Worm (Caenorhabditis elegans) whole organism, late embryonic: ENCODE results near the gene tat-6.

Source experiments
- C38D4.7 ChIP-seq: fragments of 200-800 bp; sonication (Bioruptor generic); optimal IDR thresholded peaks from 2 replicates; lab custom pipeline; 2018; ENCODE audit warnings: mild to moderate bottlenecking, missing genetic modification characterization, moderate library complexity, missing compliant biosample characterization
- F13H6.1 ChIP-seq: sonication (generic microtip); optimal IDR thresholded peaks from 2 replicates; lab custom pipeline; 2016; ENCODE audit warnings: missing genetic modification characterization, missing compliant biosample characterization
- K02D7.2 ChIP-seq: sonication (generic microtip); optimal IDR thresholded peaks from 2 replicates; lab custom pipeline; 2017; ENCODE audit warnings: mild to moderate bottlenecking, missing genetic modification characterization, missing compliant biosample characterization
- K09A11.1 ChIP-seq: sonication (generic microtip); optimal IDR thresholded peaks from 2 replicates; lab custom pipeline; 2017; ENCODE audit warnings: antibody characterized with exemption, mild to moderate bottlenecking, missing genetic modification characterization, missing compliant biosample characterization; ENCODE audit not compliant: insufficient read depth
- Y22D7AL.16 ChIP-seq: sonication (generic microtip); optimal IDR thresholded peaks from 2 replicates; lab custom pipeline; 2016; ENCODE audit warnings: missing genetic modification characterization, missing compliant biosample characterization
- ahr-1 ChIP-seq: sonication (generic microtip); optimal IDR thresholded peaks from 2 replicates; lab custom pipeline; 2016; ENCODE audit warnings: missing genetic modification characterization, missing compliant biosample characterization
- ama-1 ChIP-seq: fragments of 150-350 bp; optimal IDR thresholded peaks from 2 replicates; lab custom pipeline; 2014
- ceh-2 ChIP-seq: sonication (generic microtip); optimal IDR thresholded peaks from 2 replicates; lab custom pipeline; 2016; ENCODE audit warnings: missing genotype, missing genetic modification characterization, missing compliant biosample characterization
- ceh-22 ChIP-seq: sonication (generic microtip); optimal IDR thresholded peaks from 2 replicates; lab custom pipeline; 2017; ENCODE audit warnings: missing biosample characterization, missing genetic modification characterization
- ceh-24 ChIP-seq: sonication (generic microtip); optimal IDR thresholded peaks from 2 replicates; lab custom pipeline; 2016; ENCODE audit warnings: mild to moderate bottlenecking, missing genetic modification characterization, missing compliant biosample characterization
- ceh-30 ChIP-seq: fragments of 150-350 bp; optimal IDR thresholded peaks from 2 replicates; lab custom pipeline; 2014; ENCODE audit warnings: missing biosample characterization, missing genetic modification characterization
- ceh-31 ChIP-seq: sonication (generic microtip); optimal IDR thresholded peaks from 2 replicates; lab custom pipeline; 2016; ENCODE audit warnings: missing genetic modification characterization, missing compliant biosample characterization
- ceh-34 ChIP-seq: sonication (generic microtip); optimal IDR thresholded peaks from 2 replicates; lab custom pipeline; 2016; ENCODE audit warnings: mild to moderate bottlenecking, missing genetic modification characterization, missing compliant biosample characterization
- ceh-45 ChIP-seq: fragments of 200-800 bp; sonication (Bioruptor generic); IDR thresholded peaks from 2 replicates; pipeline ENCODE4 v1.3.6; 2022; ENCODE audit warnings: missing genetic modification reagents, missing genetic modification characterization, missing compliant biosample characterization
- ceh-9 ChIP-seq: sonication (generic microtip); optimal IDR thresholded peaks from 2 replicates; lab custom pipeline; 2016; ENCODE audit warnings: mild to moderate bottlenecking, missing genetic modification characterization, inconsistent platforms, missing compliant biosample characterization
- dmd-4 ChIP-seq: sonication (generic microtip); optimal IDR thresholded peaks from 2 replicates; lab custom pipeline; 2016; ENCODE audit warnings: borderline replicate concordance, missing genetic modification characterization, missing compliant biosample characterization
- dve-1 ChIP-seq: sonication (generic microtip); optimal IDR thresholded peaks from 2 replicates; lab custom pipeline; 2017; ENCODE audit warnings: antibody characterized with exemption, mild to moderate bottlenecking, missing genetic modification characterization, missing compliant biosample characterization
- ets-4 ChIP-seq: sonication (generic microtip); optimal IDR thresholded peaks from 2 replicates; lab custom pipeline; 2016; ENCODE audit warnings: missing genetic modification characterization, missing compliant biosample characterization
- eyg-1 ChIP-seq: sonication (generic microtip); optimal IDR thresholded peaks from 2 replicates; lab custom pipeline; 2016; ENCODE audit warnings: missing genotype, missing genetic modification characterization, missing compliant biosample characterization
- fax-1 ChIP-seq: sonication (generic microtip); optimal IDR thresholded peaks from 2 replicates; lab custom pipeline; 2016; ENCODE audit warnings: missing genotype, missing genetic modification characterization, missing compliant biosample characterization
- hlh-13 ChIP-seq: fragments of 200-800 bp; sonication (Bioruptor generic); optimal IDR thresholded peaks from 2 replicates; lab custom pipeline; 2018; ENCODE audit warnings: mild to moderate bottlenecking, missing genetic modification characterization, missing compliant biosample characterization
- hlh-15 ChIP-seq: sonication (generic microtip); optimal IDR thresholded peaks from 2 replicates; lab custom pipeline; 2016; ENCODE audit warnings: missing genetic modification characterization, missing compliant biosample characterization
- hlh-30 ChIP-seq: sonication (generic microtip); optimal IDR thresholded peaks from 2 replicates; lab custom pipeline; 2017; ENCODE audit warnings: antibody characterized with exemption, missing genetic modification characterization, missing compliant biosample characterization; ENCODE audit not compliant: insufficient read depth
- hlh-6 ChIP-seq: sonication (generic microtip); optimal IDR thresholded peaks from 2 replicates; lab custom pipeline; 2016; ENCODE audit warnings: missing genotype, missing genetic modification characterization, missing compliant biosample characterization
- hlh-8 ChIP-seq: sonication (generic microtip); optimal IDR thresholded peaks from 2 replicates; lab custom pipeline; 2016; ENCODE audit warnings: missing genotype, missing genetic modification characterization, missing compliant biosample characterization
- mec-3 ChIP-seq: sonication (generic microtip); optimal IDR thresholded peaks from 2 replicates; lab custom pipeline; 2016; ENCODE audit warnings: borderline replicate concordance, missing genetic modification characterization, missing compliant biosample characterization
- nhr-11 ChIP-seq: fragments of 150-350 bp; optimal IDR thresholded peaks from 2 replicates; lab custom pipeline; 2014; ENCODE audit warnings: missing biosample characterization, missing genetic modification characterization
- odd-2 ChIP-seq: sonication (generic microtip); optimal IDR thresholded peaks from 2 replicates; lab custom pipeline; 2017; ENCODE audit warnings: antibody characterized with exemption, mild to moderate bottlenecking, missing genetic modification characterization, missing compliant biosample characterization
- pag-3 ChIP-seq: sonication (generic microtip); optimal IDR thresholded peaks from 2 replicates; lab custom pipeline; 2016; ENCODE audit warnings: missing compliant biosample characterization, missing genetic modification characterization, borderline replicate concordance
- pat-9 ChIP-seq: fragments of 200-800 bp; sonication (Bioruptor generic); optimal IDR thresholded peaks from 2 replicates; lab custom pipeline; 2018; ENCODE audit warnings: mild to moderate bottlenecking, missing genetic modification characterization, moderate library complexity, missing compliant biosample characterization
- pha-2 ChIP-seq: sonication (generic microtip); optimal IDR thresholded peaks from 2 replicates; lab custom pipeline; 2017; ENCODE audit warnings: mild to moderate bottlenecking, missing genetic modification characterization, missing compliant biosample characterization
- pqm-1 ChIP-seq: sonication (generic microtip); optimal IDR thresholded peaks from 2 replicates; lab custom pipeline; 2016; ENCODE audit warnings: missing genetic modification characterization, missing compliant biosample characterization
- rnt-1 ChIP-seq: sonication (generic microtip); optimal IDR thresholded peaks from 2 replicates; lab custom pipeline; 2016; ENCODE audit warnings: missing genetic modification characterization, missing compliant biosample characterization
- sdc-2 ChIP-seq: sonication (generic microtip); optimal IDR thresholded peaks from 2 replicates; lab custom pipeline; 2016; ENCODE audit warnings: missing genotype, missing genetic modification characterization, missing compliant biosample characterization
- syd-9 ChIP-seq: sonication (generic microtip); optimal IDR thresholded peaks from 2 replicates; lab custom pipeline; 2016; ENCODE audit warnings: mild to moderate bottlenecking, missing genetic modification characterization, moderate library complexity, missing compliant biosample characterization
- tbx-2 ChIP-seq: sonication (generic microtip); optimal IDR thresholded peaks from 2 replicates; lab custom pipeline; 2016; ENCODE audit warnings: missing genetic modification characterization, missing compliant biosample characterization
- tbx-7 ChIP-seq: sonication (generic microtip); optimal IDR thresholded peaks from 2 replicates; lab custom pipeline; 2016; ENCODE audit warnings: missing genotype, missing genetic modification characterization, missing compliant biosample characterization
- unc-3 ChIP-seq, 2 experiments: fragments of 200-800 bp in 1 of 2; sonication (Bioruptor generic) in 1 of 2; sonication (generic microtip) in 1 of 2; conservative IDR thresholded peaks in 1 of 2; optimal IDR thresholded peaks in 1 of 2; 2 replicates each; pipeline versions ENCODE4 v1.3.6 to Lab custom; 2016 to 2022; ENCODE audit warnings: missing compliant biosample characterization in 2 of 2, missing genetic modification characterization in 2 of 2, missing genetic modification reagents in 1 of 2
- unc-55 ChIP-seq: sonication (generic microtip); optimal IDR thresholded peaks from 2 replicates; lab custom pipeline; 2017; ENCODE audit warnings: missing biosample characterization, missing genetic modification reagents, missing genetic modification characterization
- unc-86 ChIP-seq: sonication (generic microtip); optimal IDR thresholded peaks from 2 replicates; lab custom pipeline; 2016; ENCODE audit warnings: missing genetic modification characterization, missing compliant biosample characterization
- ztf-16 ChIP-seq: sonication (generic microtip); optimal IDR thresholded peaks from 2 replicates; lab custom pipeline; 2017; ENCODE audit warnings: missing genetic modification characterization, missing compliant biosample characterization

Gene tat-6

DNA sequence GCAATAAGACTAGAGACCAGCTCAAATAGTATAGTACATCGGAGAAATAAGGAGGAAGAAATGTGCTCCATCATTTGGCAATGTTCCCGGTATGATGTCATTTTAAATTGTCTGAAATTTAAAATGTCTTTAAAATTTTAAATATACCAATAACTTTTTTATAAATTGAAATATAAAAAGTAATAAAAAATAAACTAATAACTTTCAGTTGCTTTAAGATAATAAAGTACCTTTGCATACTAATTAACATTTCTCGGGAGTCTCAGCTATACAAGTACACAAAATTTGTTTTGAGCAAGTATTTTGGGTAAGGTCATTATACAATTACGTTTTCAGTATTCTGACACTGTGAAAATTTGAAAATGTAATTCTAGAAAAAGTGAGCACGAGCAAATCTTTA is 23.0 kb downstream of the tat-6 start, which contains the start of gene srab-6:
Gene srab-6 (minus strand): TSS at position 101 of the 400 bp plus-strand sequence.
- no peak for TF ChIP-seq ceh-31
- no peak for TF ChIP-seq ceh-45 (GFP tag; lab: Robert Waterston, UW)
- TF ChIP-seq hlh-30 (tag; lab: Kevin White, UChicago), result no peak
- TF ChIP-seq dmd-4 (tag; lab: Kevin White, UChicago), result no peak
- TF ChIP-seq dve-1 (tag; lab: Kevin White, UChicago), result no peak
- TF ChIP-seq hlh-6 (tag; lab: Kevin White, UChicago), result no peak
- TF ChIP-seq hlh-8, result no peak
- no peak for TF ChIP-seq syd-9 (tag; lab: Kevin White, UChicago)
- no peak for TF ChIP-seq sdc-2 (tag; lab: Kevin White, UChicago)
- no peak for TF ChIP-seq ceh-2
- TF ChIP-seq Y22D7AL.16 (tag; lab: Kevin White, UChicago), result no peak
- TF ChIP-seq tbx-7 (tag; lab: Kevin White, UChicago), result no peak
- no peak for TF ChIP-seq ceh-34 (tag; lab: Kevin White, UChicago)
- TF ChIP-seq nhr-11 (tag; lab: Kevin White, UChicago), result no peak
- no peak for TF ChIP-seq pat-9
- no peak for TF ChIP-seq mec-3

DNA sequence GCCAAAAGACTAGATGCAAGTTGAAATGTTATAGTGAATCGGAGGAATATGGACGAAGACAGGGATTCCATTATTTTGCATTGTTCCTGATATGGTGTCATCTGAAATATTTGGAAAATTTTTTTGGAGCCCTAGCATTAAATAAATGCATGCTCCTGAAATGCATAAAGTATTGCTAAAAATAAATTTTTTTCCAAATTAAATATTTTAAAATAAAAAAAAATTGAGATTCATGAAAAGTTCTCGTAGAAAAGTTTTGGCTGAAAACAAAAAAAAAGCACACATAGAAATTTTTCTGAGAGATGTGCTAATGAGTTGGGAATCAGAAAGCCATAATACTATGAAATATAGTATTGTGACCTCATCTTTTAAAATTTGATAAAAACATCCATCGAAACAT is 26.2 kb downstream of the tat-6 start, which contains the start of gene srab-7:
Gene srab-7 (minus strand): TSS at position 101 of the 400 bp plus-strand sequence.
- TF ChIP-seq sdc-2 (tag; lab: Kevin White, UChicago) (no peak), ama-1 (lab: Kevin White, UChicago) (no peak), ztf-16 (tag; lab: Kevin White, UChicago) (no peak), ets-4 (tag; lab: Kevin White, UChicago) (no peak), odd-2 (tag; lab: Kevin White, UChicago) (no peak), hlh-15 (tag; lab: Kevin White, UChicago) (no peak), ceh-45 (GFP tag; lab: Robert Waterston, UW) (no peak), eyg-1 (tag; lab: Kevin White, UChicago) (no peak)

- TF ChIP-seq pqm-1 (no peak), unc-55 (GFP tag; lab: Kevin White, UChicago) (no peak), F13H6.1 (no peak), pag-3 (no peak), hlh-13 (GFP tag; lab: Kevin White, UChicago) (no peak), pha-2 (tag; lab: Kevin White, UChicago) (no peak), ceh-30 (no peak), hlh-8 (no peak), ceh-45 (GFP tag; lab: Robert Waterston, UW) (no peak), K09A11.1 (tag; lab: Kevin White, UChicago) (no peak), hlh-30 (tag; lab: Kevin White, UChicago) (no peak), unc-3 (GFP tag; conservative IDR thresholded peaks at IDR 0.05; lab: Robert Waterston, UW) (no peak), unc-3 (tag; optimal IDR thresholded peaks at IDR 0.05; lab: Kevin White, UChicago) (no peak), tbx-7 (tag; lab: Kevin White, UChicago) (no peak), C38D4.7 (GFP tag; lab: Kevin White, UChicago) (no peak), tbx-2 (tag; lab: Kevin White, UChicago) (no peak), ceh-22 (tag; lab: Kevin White, UChicago) (no peak), K02D7.2 (no peak), hlh-15 (tag; lab: Kevin White, UChicago) (no peak)
Observed at ce11 chrV:3156786-3157185, 27.9 kb downstream of the tat-6 start, which contains the start of gene exh-1. Gene exh-1, plus strand, starts transcription at chrV:3157086.

DNA sequence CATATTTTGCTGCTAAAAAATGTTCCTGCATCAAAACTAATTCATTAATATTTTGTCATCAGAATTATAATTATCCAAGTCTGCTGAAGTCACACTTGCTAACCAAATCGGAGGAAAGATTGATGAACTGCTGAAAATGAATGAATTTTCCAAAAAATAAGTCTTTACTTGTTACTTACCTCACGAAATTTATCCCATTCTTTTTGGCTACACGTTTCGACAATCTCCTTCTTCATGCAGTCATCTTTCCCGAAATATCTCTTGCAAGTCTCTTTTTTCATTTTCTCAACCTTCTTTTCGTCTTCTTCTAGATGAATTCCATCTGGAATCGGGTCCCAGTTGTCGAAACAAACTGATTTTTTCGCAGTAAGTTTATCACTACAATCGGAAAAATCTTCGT is 29.5 kb downstream of the tat-6 start:
- TF ChIP-seq ceh-24 (tag; lab: Kevin White, UChicago) (no peak), ceh-30 (no peak), rnt-1 (tag; lab: Kevin White, UChicago) (no peak), dmd-4 (tag; lab: Kevin White, UChicago) (no peak), syd-9 (tag; lab: Kevin White, UChicago) (no peak), ama-1 (lab: Kevin White, UChicago) (no peak), F13H6.1 (no peak), hlh-6 (tag; lab: Kevin White, UChicago) (no peak), fax-1 (tag; lab: Kevin White, UChicago) (no peak), ahr-1 (no peak), ceh-9 (tag; lab: Kevin White, UChicago) (no peak), odd-2 (tag; lab: Kevin White, UChicago) (no peak), unc-86 (tag; lab: Kevin White, UChicago) (no peak)
